Worm (Caenorhabditis elegans): Measurements from ENCODE around the gene F56A8.4.

- TF ChIP-seq madf-8 (GFP tag; conservative IDR thresholded peaks at IDR 0.05) (no peak), F33H1.4 (GFP tag; IDR thresholded peaks at IDR 0.05) (no peak), pha-4 (tag; optimal IDR thresholded peaks at IDR 0.05) (no peak), lin-35 (GFP tag; optimal IDR thresholded peaks at IDR 0.05) (no peak), xnd-1 (tag; optimal IDR thresholded peaks at IDR 0.05) (no peak), sdz-38 (tag; optimal IDR thresholded peaks at IDR 0.05) (no peak), athp-1 (tag; optimal IDR thresholded peaks at IDR 0.05) (no peak), ceh-27 (GFP tag; optimal IDR thresholded peaks at IDR 0.05) (no peak), F39B2.1 (GFP tag; IDR thresholded peaks at IDR 0.05) (no peak), F22D6.2 (tag; optimal IDR thresholded peaks at IDR 0.05) (no peak), T26A5.8 (tag; optimal IDR thresholded peaks at IDR 0.05) (no peak), F37B4.10 (GFP tag; IDR thresholded peaks at IDR 0.05) (no peak), F49E8.2 (tag; optimal IDR thresholded peaks at IDR 0.05; ENCODE audit: insufficient read depth) (no peak)
Observed at ce11 chrIII:13262987-13263386, at the start of gene F56A8.4.
